Fruit fly (Drosophila melanogaster) whole organism, adult: Measurements from ENCODE around the gene CG31431.

ENCODE experiments used
- CG11617 ChIP-seq: fragments of 200-800 bp; sonication (Bioruptor generic); optimal IDR thresholded peaks from 2 replicates; lab custom pipeline; 2017; ENCODE audit warnings: mild to moderate bottlenecking, missing biosample characterization, missing genetic modification reagents, missing genetic modification characterization
- CG12768 ChIP-seq: fragments of 200-800 bp; sonication (Bioruptor generic); optimal IDR thresholded peaks from 2 replicates; lab custom pipeline; 2017; ENCODE audit warnings: missing biosample characterization, missing genetic modification characterization, mild to moderate bottlenecking, moderate library complexity, missing genetic modification reagents
- CG14711 ChIP-seq: fragments of 200-800 bp; sonication (Bioruptor generic); optimal IDR thresholded peaks from 2 replicates; lab custom pipeline; 2018; ENCODE audit warnings: missing biosample characterization, mild to moderate bottlenecking, missing genetic modification characterization, moderate library complexity
- CG1620 ChIP-seq: fragments of 200-800 bp; sonication (Bioruptor generic); optimal IDR thresholded peaks from 2 replicates; lab custom pipeline; 2016; ENCODE audit warnings: missing biosample characterization, missing genetic modification characterization
- CG33017 ChIP-seq: fragments of 200-800 bp; sonication (Bioruptor generic); optimal IDR thresholded peaks from 2 replicates; lab custom pipeline; 2018; ENCODE audit warnings: missing biosample characterization, mild to moderate bottlenecking, missing genetic modification characterization, moderate library complexity
- CG5204 ChIP-seq: fragments of 200-800 bp; sonication (Bioruptor generic); optimal IDR thresholded peaks from 2 replicates; lab custom pipeline; 2016; ENCODE audit warnings: missing biosample characterization, missing genetic modification characterization
- CG7045 ChIP-seq: fragments of 200-800 bp; sonication (Bioruptor generic); optimal IDR thresholded peaks from 2 replicates; lab custom pipeline; 2017; ENCODE audit warnings: missing biosample characterization, mild to moderate bottlenecking, missing genetic modification characterization
- CG7101 ChIP-seq: fragments of 200-800 bp; sonication (Bioruptor generic); optimal IDR thresholded peaks from 2 replicates; lab custom pipeline; 2018; ENCODE audit warnings: missing biosample characterization, mild to moderate bottlenecking, missing genetic modification characterization, moderate library complexity
- Clk ChIP-seq: fragments of 200-800 bp; sonication (Bioruptor generic); optimal IDR thresholded peaks from 2 replicates; lab custom pipeline; 2017; ENCODE audit warnings: missing biosample characterization, missing genetic modification characterization
- Crg-1 ChIP-seq: fragments of 200-800 bp; sonication (Bioruptor generic); optimal IDR thresholded peaks from 2 replicates; lab custom pipeline; 2016; ENCODE audit warnings: missing biosample characterization, missing genetic modification characterization
- Hr96 ChIP-seq: fragments of 200-800 bp; sonication (Bioruptor generic); optimal IDR thresholded peaks from 2 replicates; lab custom pipeline; 2016; ENCODE audit warnings: missing biosample characterization, missing genetic modification characterization
- Mnt ChIP-seq: fragments of 200-800 bp; sonication (Bioruptor generic); optimal IDR thresholded peaks from 2 replicates; lab custom pipeline; 2016; ENCODE audit warnings: missing biosample characterization, mild to moderate bottlenecking, missing genetic modification characterization
- bab1 ChIP-seq: fragments of 200-800 bp; sonication (Bioruptor generic); optimal IDR thresholded peaks from 3 replicates; lab custom pipeline; 2019; ENCODE audit warnings: missing biosample characterization, mild to moderate bottlenecking, missing genetic modification characterization, moderate library complexity
- cic ChIP-seq: fragments of 200-800 bp; sonication (Bioruptor generic); optimal IDR thresholded peaks from 2 replicates; lab custom pipeline; 2017; ENCODE audit warnings: missing biosample characterization, mild to moderate bottlenecking, missing genetic modification characterization, moderate library complexity
- cnc ChIP-seq, 2 experiments: fragments of >200 bp; optimal IDR thresholded peaks; 2 replicates each; lab custom pipeline; 2017
- kay ChIP-seq: fragments of 200-800 bp; sonication (Bioruptor generic); peaks from one replicate; lab custom pipeline; 2016; ENCODE audit warnings: missing biosample characterization, missing genetic modification characterization, borderline replicate concordance
- ovo ChIP-seq: fragments of 200-800 bp; sonication (Bioruptor generic); optimal IDR thresholded peaks from 2 replicates; lab custom pipeline; 2016; ENCODE audit warnings: missing biosample characterization, missing genetic modification characterization
- pad ChIP-seq: fragments of 200-800 bp; sonication (Bioruptor generic); optimal IDR thresholded peaks from 3 replicates; lab custom pipeline; 2017; ENCODE audit warnings: missing biosample characterization, missing genetic modification characterization, mild to moderate bottlenecking, moderate library complexity, missing genetic modification reagents
- tj ChIP-seq: fragments of 200-800 bp; sonication (Bioruptor generic); optimal IDR thresholded peaks from 3 replicates; lab custom pipeline; 2017; ENCODE audit warnings: missing biosample characterization, mild to moderate bottlenecking, missing genetic modification characterization, moderate library complexity
- toe ChIP-seq: fragments of 200-800 bp; sonication (Bioruptor generic); optimal IDR thresholded peaks from 2 replicates; lab custom pipeline; 2016; ENCODE audit warnings: missing biosample characterization, missing genetic modification characterization

The CG31431 gene

DNA sequence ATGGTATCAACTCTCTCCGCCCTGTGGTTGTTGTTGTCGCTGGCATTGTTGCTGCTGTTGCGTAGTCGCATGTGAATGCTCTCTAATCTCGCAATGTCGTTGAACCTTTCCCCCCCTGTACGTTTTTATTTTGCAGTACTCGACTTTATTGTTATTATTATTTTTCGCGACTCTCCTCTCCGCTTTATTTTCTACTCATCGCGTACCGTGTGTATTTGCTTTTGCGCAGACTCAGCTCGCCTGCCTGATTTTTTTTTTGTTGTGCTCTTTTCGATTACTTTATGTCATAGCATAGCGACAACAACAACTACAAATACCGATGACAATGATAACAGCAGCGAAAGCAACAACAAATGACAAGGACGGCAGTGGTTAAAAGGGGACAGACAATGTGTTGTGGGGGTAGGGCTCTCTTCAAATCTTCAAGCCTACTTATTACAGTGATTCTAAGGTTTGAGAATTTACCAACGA is 41.0 kb upstream of the CG31431 start:
- peak; percentile 47 for TF ChIP-seq pad (GFP tag; lab: Kevin White, UChicago)
- no peak for TF ChIP-seq kay (GFP tag; lab: Kevin White, UChicago)
- peak; percentile 67 for TF ChIP-seq tj (GFP tag; lab: Kevin White, UChicago)

DNA sequence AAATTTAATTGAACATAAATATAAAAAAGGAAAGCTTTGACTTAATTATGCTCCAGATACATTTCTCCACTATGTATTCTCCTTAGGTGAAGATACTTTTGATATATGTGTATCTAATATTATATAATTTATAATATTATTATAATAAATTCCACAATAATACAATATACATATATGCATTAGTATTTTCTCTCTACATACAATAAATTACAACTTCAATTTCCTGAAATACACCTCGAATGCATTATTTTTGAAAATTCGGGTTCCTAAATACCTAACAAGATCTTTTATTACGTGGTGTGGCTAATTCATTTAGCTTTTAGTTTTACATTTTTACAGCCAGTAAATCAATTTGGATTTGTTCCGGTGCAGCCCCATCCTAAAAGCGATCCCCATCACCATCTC is 40.2 kb upstream of the CG31431 start:
- TF ChIP-seq CG12768 (GFP tag; lab: Kevin White, UChicago): no peak

DNA sequence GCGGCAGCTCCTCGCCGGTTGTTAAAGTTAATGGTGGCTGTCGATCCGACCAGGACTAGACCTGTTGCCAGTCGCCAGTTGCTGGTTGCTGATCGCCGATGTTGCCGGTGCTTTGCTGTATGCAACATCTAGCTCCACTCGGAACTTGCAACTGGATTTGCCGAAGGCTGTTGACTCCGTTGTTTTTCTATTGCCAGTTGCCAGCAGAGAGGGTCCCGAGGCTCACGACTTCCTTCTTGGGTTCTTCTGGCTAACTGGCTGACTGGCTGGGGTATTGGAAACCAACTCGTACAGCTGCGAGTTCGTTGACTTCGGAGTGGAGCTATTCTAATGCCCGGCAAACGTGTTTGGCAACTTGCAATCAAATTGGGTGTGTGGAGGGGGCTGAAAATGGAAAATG is 39.4 kb upstream of the CG31431 start:
- TF ChIP-seq CG5204 (GFP tag; lab: Kevin White, UChicago) (no peak), Mnt (GFP tag; lab: Kevin White, UChicago) (no peak), CG33017 (tag; lab: Kevin White, UChicago) (no peak), kay (GFP tag; lab: Kevin White, UChicago) (no peak), tj (GFP tag; lab: Kevin White, UChicago) (no peak), cic (GFP tag; lab: Kevin White, UChicago) (no peak), Hr96 (GFP tag; lab: Kevin White, UChicago) (no peak), CG11617 (GFP tag; lab: Kevin White, UChicago) (no peak)

DNA sequence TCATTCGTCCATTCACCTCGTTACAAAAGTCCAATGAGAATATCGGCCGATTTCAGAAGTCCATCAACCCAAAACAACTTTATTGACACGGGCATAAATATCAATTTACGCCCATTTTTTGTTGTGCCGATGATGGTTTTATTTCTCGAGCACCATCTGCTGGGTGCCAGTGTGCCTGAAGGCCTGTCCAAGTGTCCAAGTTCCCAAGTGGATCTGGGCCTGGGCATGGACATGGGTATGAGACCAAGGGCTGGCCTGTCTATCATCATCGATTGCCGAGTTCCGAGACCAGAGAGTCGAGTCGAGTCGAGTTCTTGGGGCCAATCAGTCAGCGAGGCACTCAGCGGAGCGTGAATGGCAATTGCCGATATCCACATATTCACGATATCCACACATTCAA is 38.3 kb upstream of the CG31431 start, which contains the start of gene Gr93a:
Gene Gr93a (plus strand): TSS at position 301 of the 400 bp plus-strand sequence.
- TF ChIP-seq ovo (GFP tag; lab: Kevin White, UChicago) (no peak), Mnt (GFP tag; lab: Kevin White, UChicago) (no peak), CG5204 (GFP tag; lab: Kevin White, UChicago) (no peak), Hr96 (GFP tag; lab: Kevin White, UChicago) (no peak), CG33017 (tag; lab: Kevin White, UChicago) (no peak), cnc (optimal IDR thresholded peaks at IDR 0.05; lab: Kevin White, UChicago) (no peak), cic (GFP tag; lab: Kevin White, UChicago) (no peak), Crg-1 (no peak), pad (GFP tag; lab: Kevin White, UChicago) (no peak), toe (GFP tag; lab: Kevin White, UChicago) (no peak), Clk (GFP tag; lab: Kevin White, UChicago) (no peak), CG7101 (tag; lab: Kevin White, UChicago) (no peak), CG12768 (GFP tag; lab: Kevin White, UChicago) (no peak), bab1 (GFP tag; lab: Kevin White, UChicago) (no peak), kay (GFP tag; lab: Kevin White, UChicago) (no peak), CG1620 (GFP tag; lab: Kevin White, UChicago) (no peak), CG7045 (GFP tag; lab: Kevin White, UChicago) (no peak), CG11617 (GFP tag; lab: Kevin White, UChicago) (no peak), tj (GFP tag; lab: Kevin White, UChicago) (no peak)

DNA sequence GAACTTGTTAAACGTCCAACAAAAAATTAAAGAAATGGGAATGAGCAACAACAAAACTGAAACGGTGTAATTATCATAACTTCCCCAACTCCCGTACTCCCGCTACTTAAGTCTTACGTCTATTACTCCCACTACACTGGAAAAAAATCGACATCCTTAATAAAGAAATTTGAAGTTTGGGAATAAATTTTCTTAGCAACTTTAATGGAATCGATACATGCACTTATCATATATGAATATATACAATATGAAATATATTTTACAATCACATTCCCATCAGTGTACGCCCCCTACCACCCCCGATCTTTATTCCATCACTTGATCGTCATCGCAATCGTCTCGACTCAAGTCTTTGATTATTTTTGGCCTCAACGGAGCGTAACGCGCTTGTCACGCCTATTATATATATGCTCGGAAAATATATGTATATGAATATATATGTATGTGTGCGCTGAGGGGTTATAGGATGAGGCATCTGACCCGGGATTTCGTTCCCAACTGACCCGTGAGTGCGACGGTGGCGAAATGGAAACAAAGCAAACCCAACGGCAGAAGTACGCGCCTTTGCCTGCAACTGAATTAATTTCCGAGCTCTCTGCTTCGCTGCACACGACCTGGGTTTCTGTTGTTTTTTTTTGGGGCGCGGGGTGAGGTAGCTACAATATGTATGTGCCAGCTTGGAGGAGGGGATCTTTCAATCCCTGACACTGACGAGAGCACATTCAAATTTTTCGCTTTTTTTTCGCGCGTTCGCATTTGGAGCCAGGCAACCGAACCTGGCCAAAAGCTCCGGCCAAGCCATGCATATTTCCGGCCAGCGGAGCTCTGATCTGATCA is 36.0 kb upstream of the CG31431 start:
- TF ChIP-seq CG14711 (tag; lab: Kevin White, UChicago): no peak
- no peak for TF ChIP-seq CG7101 (tag; lab: Kevin White, UChicago)
- TF ChIP-seq toe (GFP tag; lab: Kevin White, UChicago): no peak
- TF ChIP-seq CG11617 (GFP tag; lab: Kevin White, UChicago): no peak
- no peak for TF ChIP-seq Hr96 (GFP tag; lab: Kevin White, UChicago)
- TF ChIP-seq ovo (GFP tag; lab: Kevin White, UChicago): no peak
- TF ChIP-seq Mnt (GFP tag; lab: Kevin White, UChicago): no peak
- no peak for TF ChIP-seq CG33017 (tag; lab: Kevin White, UChicago)
- no peak for TF ChIP-seq cic (GFP tag; lab: Kevin White, UChicago)
- TF ChIP-seq Clk (GFP tag; lab: Kevin White, UChicago): no peak
- TF ChIP-seq CG7045 (GFP tag; lab: Kevin White, UChicago): no peak
- TF ChIP-seq kay (GFP tag; lab: Kevin White, UChicago): no peak
- TF ChIP-seq CG5204 (GFP tag; lab: Kevin White, UChicago): no peak
- no peak for TF ChIP-seq tj (GFP tag; lab: Kevin White, UChicago)
- no peak for TF ChIP-seq pad (GFP tag; lab: Kevin White, UChicago)
- no peak for TF ChIP-seq CG12768 (GFP tag; lab: Kevin White, UChicago)

DNA sequence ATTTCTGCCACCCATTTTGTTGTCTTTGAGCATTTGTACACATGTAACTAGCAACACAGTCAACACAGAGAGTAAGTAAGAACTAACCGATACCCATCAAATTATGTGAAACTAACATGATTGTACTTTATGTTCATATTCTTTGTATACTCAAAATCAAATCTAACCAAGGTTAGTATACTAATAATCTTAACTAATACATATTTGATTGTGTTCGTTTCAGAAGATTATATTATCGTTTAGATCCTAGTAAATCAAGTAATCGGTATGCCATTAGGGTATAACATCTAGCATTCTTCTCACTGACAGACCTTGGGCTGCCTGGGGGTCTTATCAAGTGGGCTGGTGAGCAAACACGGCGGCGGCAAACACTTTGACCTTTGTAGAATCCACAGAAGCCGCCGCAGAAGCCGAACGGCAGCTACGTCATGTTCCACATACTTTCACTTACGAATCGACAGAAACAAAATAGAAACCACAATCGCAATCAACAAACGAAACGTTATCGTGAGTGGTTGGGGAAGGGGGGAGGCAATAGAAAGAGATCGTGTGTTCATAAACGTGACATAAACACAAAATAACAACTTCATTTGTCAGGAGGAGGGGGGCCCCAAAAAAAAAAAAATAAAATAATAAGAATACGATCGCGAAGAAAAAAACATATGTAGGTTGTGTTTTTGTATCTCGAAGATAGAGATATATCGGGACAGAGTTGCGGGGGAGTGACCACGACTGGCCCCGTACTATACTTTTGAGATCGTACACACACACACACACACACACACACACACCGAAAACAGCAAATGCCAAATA is 34.9 kb upstream of the CG31431 start:
- TF ChIP-seq CG11617 (GFP tag; lab: Kevin White, UChicago) (no peak), CG7101 (tag; lab: Kevin White, UChicago) (no peak), CG14711 (tag; lab: Kevin White, UChicago) (no peak), Hr96 (GFP tag; lab: Kevin White, UChicago) (no peak), CG5204 (GFP tag; lab: Kevin White, UChicago) (no peak), cnc (optimal IDR thresholded peaks at IDR 0.05; lab: Kevin White, UChicago) (no peak)
